Fruit fly (Drosophila melanogaster): ENCODE results near the gene CG4829.

The CG4829 gene

DNA sequence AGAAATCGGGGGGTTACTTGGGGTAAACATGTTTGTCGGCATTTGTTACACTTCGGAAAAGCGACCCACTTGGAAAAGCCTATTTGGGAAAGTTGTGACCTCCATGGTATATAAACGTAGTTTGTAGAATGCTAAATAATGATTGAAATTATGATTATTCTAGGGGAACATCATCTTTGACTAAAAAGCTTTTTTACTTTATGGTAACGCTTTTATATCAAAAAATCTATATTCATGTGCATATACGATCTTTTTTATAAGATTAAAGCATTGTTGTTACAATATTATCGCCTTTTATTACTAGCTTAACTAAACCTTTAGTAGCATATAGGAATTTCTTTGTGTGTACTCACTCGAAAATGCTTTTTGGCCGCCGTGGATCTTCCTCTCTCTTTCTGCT is 22.8 kb downstream of the CG4829 start (continued):
- TF ChIP-seq CG8359 (GFP tag; optimal IDR thresholded peaks at IDR 0.05; ENCODE audit: borderline replicate concordance), result no peak
- peak; percentile 43 for TF ChIP-seq Xbp1 (GFP tag; optimal IDR thresholded peaks at IDR 0.05)
- no peak for TF ChIP-seq CG31365 (tag; optimal IDR thresholded peaks at IDR 0.05)
- no peak for TF ChIP-seq NC2β (GFP tag; optimal IDR thresholded peaks at IDR 0.05)
- TF ChIP-seq CG12942 (GFP tag; optimal IDR thresholded peaks at IDR 0.05), result peak; percentile 13
- no peak for TF ChIP-seq CG11696 (GFP tag; IDR thresholded peaks at IDR 0.05)
- TF ChIP-seq row (GFP tag; IDR thresholded peaks at IDR 0.05), result peak; percentile 57
- TF ChIP-seq H2.0 (GFP tag; IDR thresholded peaks at IDR 0.05), result no peak
- TF ChIP-seq Dip2 (GFP tag; IDR thresholded peaks at IDR 0.05), result no peak
- peak; percentile 47 for TF ChIP-seq CG17829 (tag; optimal IDR thresholded peaks at IDR 0.05)
- no peak for TF ChIP-seq CG6654 (GFP tag; optimal IDR thresholded peaks at IDR 0.05)
- TF ChIP-seq p53 (GFP tag; optimal IDR thresholded peaks at IDR 0.05), result no peak
- TF ChIP-seq CG11560 (tag; IDR thresholded peaks at IDR 0.05), result no peak
- no peak for TF ChIP-seq Nf-YB (GFP tag; optimal IDR thresholded peaks at IDR 0.05)
- no peak for TF ChIP-seq Opbp (GFP tag; IDR thresholded peaks at IDR 0.05; ENCODE audit: partially characterized antibody)
- TF ChIP-seq Hsf (GFP tag; optimal IDR thresholded peaks at IDR 0.05), result peak; percentile 12
- TF ChIP-seq CG43689 (GFP tag; IDR thresholded peaks at IDR 0.05), result no peak
- TF ChIP-seq ap (GFP tag; IDR thresholded peaks at IDR 0.05), result no peak
- TF ChIP-seq fd102C (GFP tag; optimal IDR thresholded peaks at IDR 0.05), result no peak
- TF ChIP-seq CG32767 (GFP tag; IDR thresholded peaks at IDR 0.05), result 0 out of 2 replicates have a peak, but pooled peaks have one; percentile 35
- TF ChIP-seq CG1647 (GFP tag; optimal IDR thresholded peaks at IDR 0.05), result no peak
- no peak for TF ChIP-seq Doc3 (GFP tag; IDR thresholded peaks at IDR 0.05; ENCODE audit: partially characterized antibody)
- TF ChIP-seq rib (GFP tag; IDR thresholded peaks at IDR 0.05), result no peak
- no peak for TF ChIP-seq eyg (GFP tag; optimal IDR thresholded peaks at IDR 0.05)
- no peak for TF ChIP-seq Chrac-16 (GFP tag; optimal IDR thresholded peaks at IDR 0.05)
- TF ChIP-seq gsb (GFP tag; IDR thresholded peaks at IDR 0.05), result no peak
- peak; percentile 75 for TF ChIP-seq CG7839 (tag; optimal IDR thresholded peaks at IDR 0.05)
- no peak for TF ChIP-seq unc-4 (GFP tag; IDR thresholded peaks at IDR 0.05; ENCODE audit: partially characterized antibody)
- TF ChIP-seq toy (GFP tag; IDR thresholded peaks at IDR 0.05), result no peak
- no peak for TF ChIP-seq CG12769 (tag; optimal IDR thresholded peaks at IDR 0.05)
- TF ChIP-seq zfh1 (GFP tag; IDR thresholded peaks at IDR 0.05), result no peak
- TF ChIP-seq CG11398 (GFP tag; optimal IDR thresholded peaks at IDR 0.05), result peak; percentile 28
- TF ChIP-seq chn (GFP tag; optimal IDR thresholded peaks at IDR 0.05), result peak; percentile 42
- TF ChIP-seq CG6175 (GFP tag; IDR thresholded peaks at IDR 0.05), result no peak
- TF ChIP-seq CG13775 (GFP tag; optimal IDR thresholded peaks at IDR 0.05), result no peak
- no peak for TF ChIP-seq MTF-1 (GFP tag; optimal IDR thresholded peaks at IDR 0.05; ENCODE audit: borderline replicate concordance)
- no peak for TF ChIP-seq CG10147 (GFP tag; optimal IDR thresholded peaks at IDR 0.05)
- no peak for TF ChIP-seq CG3163 (GFP tag; optimal IDR thresholded peaks at IDR 0.05)
- peak; percentile 45 for TF ChIP-seq Hmr (GFP tag; optimal IDR thresholded peaks at IDR 0.05)
- TF ChIP-seq pfk (GFP tag; optimal IDR thresholded peaks at IDR 0.05), result no peak
- TF ChIP-seq Six4 (GFP tag; optimal IDR thresholded peaks at IDR 0.05), result no peak
- no peak for TF ChIP-seq Fer2 (tag; optimal IDR thresholded peaks at IDR 0.05)
- TF ChIP-seq ac (GFP tag; optimal IDR thresholded peaks at IDR 0.05), result no peak
- TF ChIP-seq D (optimal IDR thresholded peaks at IDR 0.05), result no peak
- TF ChIP-seq D (GFP tag; optimal IDR thresholded peaks at IDR 0.05), result no peak
- peak; percentile 17 for TF ChIP-seq CG4820 (GFP tag; optimal IDR thresholded peaks at IDR 0.05)
- no peak for TF ChIP-seq Oaz (GFP tag; IDR thresholded peaks at IDR 0.05)
- TF ChIP-seq danr (GFP tag; IDR thresholded peaks at IDR 0.05), result no peak
- TF ChIP-seq CG1792 (GFP tag; optimal IDR thresholded peaks at IDR 0.05), result no peak
- no peak for TF ChIP-seq trem (tag; optimal IDR thresholded peaks at IDR 0.05)
- peak in 1 of 2 experiments; percentile 40 for TF ChIP-seq Hr78 (GFP tag; optimal IDR thresholded peaks at IDR 0.05)
- no peak for TF ChIP-seq CG6813 (GFP tag; optimal IDR thresholded peaks at IDR 0.05)

Data from whole organism, embryonic.